Fruit fly (Drosophila melanogaster) whole organism, adult: ENCODE data around the gene pkaap.

Experiments used
- CG12768 ChIP-seq: fragments of 200-800 bp; sonication (Bioruptor generic); optimal IDR thresholded peaks from 2 replicates; lab custom pipeline; 2017; ENCODE audit warnings: missing biosample characterization, missing genetic modification characterization, mild to moderate bottlenecking, moderate library complexity, missing genetic modification reagents
- CG7045 ChIP-seq: fragments of 200-800 bp; sonication (Bioruptor generic); optimal IDR thresholded peaks from 2 replicates; lab custom pipeline; 2017; ENCODE audit warnings: missing biosample characterization, mild to moderate bottlenecking, missing genetic modification characterization
- Hr96 ChIP-seq: fragments of 200-800 bp; sonication (Bioruptor generic); optimal IDR thresholded peaks from 2 replicates; lab custom pipeline; 2016; ENCODE audit warnings: missing biosample characterization, missing genetic modification characterization
- Mnt ChIP-seq: fragments of 200-800 bp; sonication (Bioruptor generic); optimal IDR thresholded peaks from 2 replicates; lab custom pipeline; 2016; ENCODE audit warnings: missing biosample characterization, mild to moderate bottlenecking, missing genetic modification characterization
- bab1 ChIP-seq: fragments of 200-800 bp; sonication (Bioruptor generic); optimal IDR thresholded peaks from 3 replicates; lab custom pipeline; 2019; ENCODE audit warnings: missing biosample characterization, mild to moderate bottlenecking, missing genetic modification characterization, moderate library complexity
- cic ChIP-seq: fragments of 200-800 bp; sonication (Bioruptor generic); optimal IDR thresholded peaks from 2 replicates; lab custom pipeline; 2017; ENCODE audit warnings: missing biosample characterization, mild to moderate bottlenecking, missing genetic modification characterization, moderate library complexity
- cnc ChIP-seq, 2 experiments: fragments of >200 bp; optimal IDR thresholded peaks; 2 replicates each; lab custom pipeline; 2017
- kay ChIP-seq: fragments of 200-800 bp; sonication (Bioruptor generic); peaks from one replicate; lab custom pipeline; 2016; ENCODE audit warnings: missing biosample characterization, missing genetic modification characterization, borderline replicate concordance
- tj ChIP-seq: fragments of 200-800 bp; sonication (Bioruptor generic); optimal IDR thresholded peaks from 3 replicates; lab custom pipeline; 2017; ENCODE audit warnings: missing biosample characterization, mild to moderate bottlenecking, missing genetic modification characterization, moderate library complexity

- TF ChIP-seq CG12768 (GFP tag; lab: Kevin White, UChicago) (no peak), CG7045 (GFP tag; lab: Kevin White, UChicago) (no peak), cnc (optimal IDR thresholded peaks at IDR 0.05; lab: Kevin White, UChicago) (no peak), Mnt (GFP tag; lab: Kevin White, UChicago) (no peak), bab1 (GFP tag; lab: Kevin White, UChicago) (no peak), kay (GFP tag; lab: Kevin White, UChicago) (no peak), tj (no peak), Hr96 (GFP tag; lab: Kevin White, UChicago) (no peak), cic (GFP tag; lab: Kevin White, UChicago) (no peak)
Observed at dm6 chr2L:16287006-16287601, 986 bp upstream of the pkaap start.
